Fruit fly (Drosophila melanogaster) whole organism, wandering third instar larva: Measurements from ENCODE around the gene CG6225.

Experiments used
- Abd-B ChIP-seq: fragments of >200 bp; optimal IDR thresholded peaks from 2 replicates; lab custom pipeline; 2017; ENCODE audit warnings: missing biosample characterization, missing genetic modification characterization
- CG9705 ChIP-seq: fragments of 200-800 bp; sonication (Bioruptor generic); optimal IDR thresholded peaks from 2 replicates; lab custom pipeline; 2018; ENCODE audit warnings: missing biosample characterization, mild to moderate bottlenecking, missing genetic modification characterization
- Hr83 ChIP-seq: fragments of 200-300 bp; sonication (Bioruptor generic); optimal IDR thresholded peaks from 2 replicates; lab custom pipeline; 2016; ENCODE audit warnings: missing biosample characterization, mild to moderate bottlenecking, missing genetic modification characterization, moderate library complexity; ENCODE audit not compliant: poor library complexity, severe bottlenecking
- Jra ChIP-seq: sonication (Bioruptor generic); optimal IDR thresholded peaks from 2 replicates; lab custom pipeline; 2016; ENCODE audit warnings: missing biosample characterization, missing genetic modification characterization
- OdsH ChIP-seq: fragments of 200-800 bp; sonication (Bioruptor generic); optimal IDR thresholded peaks from 2 replicates; lab custom pipeline; 2016; ENCODE audit warnings: missing biosample characterization, mild to moderate bottlenecking, missing genetic modification characterization
- br ChIP-seq: fragments of 200-800 bp; sonication (Bioruptor generic); optimal IDR thresholded peaks from 2 replicates; lab custom pipeline; 2016; ENCODE audit warnings: missing biosample characterization, missing genetic modification characterization
- jim ChIP-seq: fragments of 175-275, 200-325 bp; sonication (Bioruptor generic); optimal IDR thresholded peaks from 2 replicates; lab custom pipeline; 2016; ENCODE audit warnings: missing biosample characterization, mild to moderate bottlenecking, missing genetic modification characterization
- lola ChIP-seq: fragments of >200 bp; optimal IDR thresholded peaks from 2 replicates; lab custom pipeline; 2017; ENCODE audit warnings: missing biosample characterization, missing genetic modification characterization
- pan ChIP-seq: fragments of >200 bp; optimal IDR thresholded peaks from 2 replicates; lab custom pipeline; 2017
- sage ChIP-seq: fragments of 200-800 bp; sonication (Bioruptor generic); optimal IDR thresholded peaks from 2 replicates; lab custom pipeline; 2016; ENCODE audit warnings: missing biosample characterization, mild to moderate bottlenecking, missing genetic modification characterization
- sv ChIP-seq: fragments of 200-800 bp; sonication (Bioruptor generic); optimal IDR thresholded peaks from 3 replicates; lab custom pipeline; 2016; ENCODE audit warnings: missing biosample characterization, missing genetic modification characterization
- usp ChIP-seq: fragments of >200 bp; optimal IDR thresholded peaks from 2 replicates; lab custom pipeline; 2017; ENCODE audit warnings: missing biosample characterization, missing genetic modification characterization
- woc ChIP-seq: sonication (Bioruptor generic); optimal IDR thresholded peaks from 2 replicates; lab custom pipeline; 2016; ENCODE audit warnings: missing biosample characterization, mild to moderate bottlenecking, missing genetic modification characterization

DNA sequence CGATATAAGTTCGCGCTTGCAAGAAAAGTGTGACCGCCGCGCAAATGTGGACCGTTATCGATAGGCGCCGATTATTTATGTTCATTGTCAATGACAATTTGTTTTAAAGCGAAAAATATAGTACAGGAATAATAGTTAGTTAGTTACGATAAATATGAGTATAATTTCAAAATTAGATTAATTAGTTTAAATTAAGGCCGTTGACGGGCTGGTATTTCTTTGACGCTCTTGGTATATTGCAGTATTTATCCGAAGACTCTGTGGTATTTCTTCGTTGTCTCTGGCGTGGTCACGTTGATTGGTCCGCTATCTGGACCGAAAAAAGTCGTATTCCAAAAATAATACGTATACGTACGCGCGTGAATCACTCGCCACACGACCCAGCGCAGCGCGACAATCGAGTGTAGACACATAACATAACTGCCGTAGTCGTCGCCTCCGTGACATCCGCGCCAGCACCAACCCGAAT, 43.2 kb downstream of the CG6225 start:
- TF ChIP-seq sage (GFP tag; lab: Kevin White, UChicago), result no peak
- no peak for TF ChIP-seq pan
- no peak for TF ChIP-seq lola
- no peak for TF ChIP-seq Hr83 (GFP tag; lab: Kevin White, UChicago)
- no peak for TF ChIP-seq Abd-B (GFP tag; lab: Kevin White, UChicago)
- no peak for TF ChIP-seq jim (GFP tag; lab: Kevin White, UChicago)
- TF ChIP-seq CG9705 (GFP tag; lab: Kevin White, UChicago), result no peak
- peak; percentile 28 for TF ChIP-seq Jra
- TF ChIP-seq woc (GFP tag; lab: Kevin White, UChicago), result no peak
- no peak for TF ChIP-seq OdsH
- no peak for TF ChIP-seq usp
- no peak for TF ChIP-seq sv (GFP tag; lab: Kevin White, UChicago)
- no peak for TF ChIP-seq br (GFP tag; lab: Kevin White, UChicago)
